Fruit fly (Drosophila melanogaster) whole organism, prepupa: ENCODE results near the gene tyf.

Experiments
- CG6792 ChIP-seq: fragments of 200-800 bp; sonication (Bioruptor generic); optimal IDR thresholded peaks from 3 replicates; lab custom pipeline; 2016; ENCODE audit warnings: missing biosample characterization, missing genetic modification characterization
- CG6808 ChIP-seq: fragments of 200-800 bp; sonication (Bioruptor generic); optimal IDR thresholded peaks from 3 replicates; lab custom pipeline; 2017; ENCODE audit warnings: missing biosample characterization, missing genetic modification characterization, mild to moderate bottlenecking, moderate library complexity, missing genetic modification reagents
- Hr38 ChIP-seq: sonication (Bioruptor generic); optimal IDR thresholded peaks from 2 replicates; lab custom pipeline; 2016; ENCODE audit warnings: missing biosample characterization, missing genetic modification characterization
- Lpt ChIP-seq: fragments of 200-800 bp; sonication (Bioruptor generic); optimal IDR thresholded peaks from 3 replicates; lab custom pipeline; 2016; ENCODE audit warnings: missing biosample characterization, missing genetic modification characterization
- Sox15 ChIP-seq: fragments of 200-800 bp; sonication (Bioruptor generic); optimal IDR thresholded peaks from 3 replicates; lab custom pipeline; 2016; ENCODE audit warnings: missing biosample characterization, missing genetic modification characterization
- achi ChIP-seq: fragments of 200-800 bp; sonication (Bioruptor generic); optimal IDR thresholded peaks from 3 replicates; lab custom pipeline; 2016; ENCODE audit warnings: missing biosample characterization, missing genetic modification characterization
- vri ChIP-seq: fragments of 200-800 bp; sonication (Bioruptor generic); optimal IDR thresholded peaks from 3 replicates; lab custom pipeline; 2016; ENCODE audit warnings: missing biosample characterization, mild to moderate bottlenecking, missing genetic modification characterization

dm6 chrX:4075430-4075829 is 41.4 kb upstream of the tyf start, which contains the start of gene CG43689:
- TF ChIP-seq CG6792 (GFP tag; lab: Kevin White, UChicago) = no peak
- no peak for TF ChIP-seq Lpt (GFP tag; lab: Kevin White, UChicago)
- TF ChIP-seq CG6808 (GFP tag; lab: Kevin White, UChicago) = no peak
- no peak for TF ChIP-seq Hr38 (GFP tag; lab: Kevin White, UChicago)
- TF ChIP-seq achi = no peak
- no peak for TF ChIP-seq vri (GFP tag; lab: Kevin White, UChicago)
- no peak for TF ChIP-seq Sox15 (GFP tag; lab: Kevin White, UChicago)
